Fruit fly (Drosophila melanogaster) whole organism, embryonic: ENCODE results near the gene CG13894.

ENCODE experiments used
- Atf3 ChIP-seq: fragments of 200-800 bp; sonication (Bioruptor generic); optimal IDR thresholded peaks from 3 replicates; lab custom pipeline; 2016; ENCODE audit warnings: missing biosample characterization, missing genetic modification characterization
- Atf6 ChIP-seq: fragments of 200-800 bp; sonication (Bioruptor generic); IDR thresholded peaks from 2 replicates; pipeline ENCODE4 v1.3.6; 2022; ENCODE audit warnings: missing biosample characterization, missing genetic modification characterization
- CG1024 ChIP-seq: fragments of 200-800 bp; sonication (Bioruptor generic); IDR thresholded peaks from 2 replicates; pipeline ENCODE4 v1.3.6; 2022; ENCODE audit warnings: missing biosample characterization, missing genetic modification characterization
- CG10267 ChIP-seq: fragments of 200-800 bp; sonication (Bioruptor generic); optimal IDR thresholded peaks from 2 replicates; lab custom pipeline; 2018; ENCODE audit warnings: missing biosample characterization, mild to moderate bottlenecking, missing genetic modification characterization, moderate library complexity
- CG10431 ChIP-seq: fragments of 200-800 bp; sonication (Bioruptor generic); optimal IDR thresholded peaks from 3 replicates; lab custom pipeline; 2018; ENCODE audit warnings: missing biosample characterization, mild to moderate bottlenecking, missing genetic modification characterization
- CG10543 ChIP-seq: fragments of 200-800 bp; sonication (Bioruptor generic); optimal IDR thresholded peaks from 3 replicates; lab custom pipeline; 2017; ENCODE audit warnings: missing biosample characterization, mild to moderate bottlenecking, missing genetic modification characterization, moderate library complexity
- CG10959 ChIP-seq: fragments of 200-800 bp; sonication (Bioruptor generic); IDR thresholded peaks from 2 replicates; pipeline ENCODE4 v1.3.6; 2022; ENCODE audit warnings: missing biosample characterization, missing genetic modification characterization
- CG11504 ChIP-seq: fragments of 200-800 bp; sonication (Bioruptor generic); optimal IDR thresholded peaks from 3 replicates; lab custom pipeline; 2019; ENCODE audit warnings: missing biosample characterization, mild to moderate bottlenecking, missing genetic modification characterization, moderate library complexity
- CG11696 ChIP-seq: fragments of 200-800 bp; sonication (Bioruptor generic); IDR thresholded peaks from 2 replicates; pipeline ENCODE4 v1.3.6; 2022; ENCODE audit warnings: missing biosample characterization, missing genetic modification characterization
- CG12299 ChIP-seq: fragments of 200-800 bp; sonication (Bioruptor generic); optimal IDR thresholded peaks from 2 replicates; lab custom pipeline; 2018; ENCODE audit warnings: missing biosample characterization, mild to moderate bottlenecking, missing genetic modification characterization
- CG13894 ChIP-seq: fragments of 200-800 bp; sonication (Bioruptor generic); optimal IDR thresholded peaks from 3 replicates; lab custom pipeline; 2018; ENCODE audit warnings: missing biosample characterization, mild to moderate bottlenecking, missing genetic modification characterization, moderate library complexity
- CG16779 ChIP-seq: fragments of 200-800 bp; sonication (Bioruptor generic); IDR thresholded peaks from 2 replicates; pipeline ENCODE4 v1.3.6; 2022; ENCODE audit warnings: missing biosample characterization, missing genetic modification characterization
- CG17829 ChIP-seq: fragments of 200-800 bp; optimal IDR thresholded peaks from 2 replicates; lab custom pipeline; 2019; ENCODE audit warnings: missing biosample characterization, mild to moderate bottlenecking, missing genetic modification characterization, moderate library complexity
- CG18476 ChIP-seq: fragments of 200-800 bp; sonication (Bioruptor generic); optimal IDR thresholded peaks from 2 replicates; lab custom pipeline; 2016; ENCODE audit warnings: missing biosample characterization, mild to moderate bottlenecking, missing genetic modification characterization
- CG2199 ChIP-seq: fragments of 200-800 bp; sonication (Bioruptor generic); IDR thresholded peaks from 3 replicates; pipeline ENCODE4 v1.3.6; 2022; ENCODE audit warnings: missing biosample characterization, missing genetic modification characterization
- CG2678 ChIP-seq: fragments of 200-800 bp; sonication (Bioruptor generic); optimal IDR thresholded peaks from 3 replicates; lab custom pipeline; 2019; ENCODE audit warnings: missing biosample characterization, mild to moderate bottlenecking, missing genetic modification characterization, moderate library complexity
- CG30431 ChIP-seq: fragments of 200-800 bp; sonication (Bioruptor generic); optimal IDR thresholded peaks from 2 replicates; lab custom pipeline; 2017; ENCODE audit warnings: missing biosample characterization, missing genetic modification characterization
- CG32767 ChIP-seq: fragments of 200-800 bp; sonication (Bioruptor generic); IDR thresholded peaks from 2 replicates; pipeline ENCODE4 v1.3.6; 2022; ENCODE audit warnings: missing biosample characterization, missing genetic modification characterization
- CG4617 ChIP-seq: fragments of 200-800 bp; sonication (Bioruptor generic); optimal IDR thresholded peaks from 3 replicates; lab custom pipeline; 2016; ENCODE audit warnings: missing biosample characterization, missing genetic modification characterization, borderline replicate concordance
- CG5953 ChIP-seq: fragments of 200-800 bp; sonication (Bioruptor generic); IDR thresholded peaks from 2 replicates; pipeline ENCODE4 v1.3.6; 2022; ENCODE audit warnings: missing biosample characterization, missing genetic modification characterization
- CG6654 ChIP-seq: fragments of 200-800 bp; sonication (Bioruptor generic); optimal IDR thresholded peaks from 2 replicates; lab custom pipeline; 2017; ENCODE audit warnings: missing biosample characterization, mild to moderate bottlenecking, missing genetic modification characterization
- CG7372 ChIP-seq: fragments of 200-800 bp; sonication (Bioruptor generic); IDR thresholded peaks from 2 replicates; pipeline ENCODE4 v1.3.6; 2022; ENCODE audit warnings: missing biosample characterization, missing genetic modification characterization
- Lhr ChIP-seq: fragments of 200-800 bp; sonication (Bioruptor generic); optimal IDR thresholded peaks from 3 replicates; lab custom pipeline; 2017; ENCODE audit warnings: mild to moderate bottlenecking, missing biosample characterization, missing genetic modification reagents, missing genetic modification characterization
- Neu2 ChIP-seq: fragments of 200-800 bp; sonication (Bioruptor generic); optimal IDR thresholded peaks from 3 replicates; lab custom pipeline; 2016; ENCODE audit warnings: missing biosample characterization, missing genetic modification characterization, borderline replicate concordance
- Poxn ChIP-seq: fragments of 200-800 bp; sonication (Bioruptor generic); IDR thresholded peaks from 2 replicates; pipeline ENCODE4 v1.3.6; 2022; ENCODE audit warnings: missing biosample characterization, missing genetic modification characterization
- Sin3A ChIP-seq: fragments of >200 bp; optimal IDR thresholded peaks from 2 replicates; lab custom pipeline; 2018
- aop ChIP-seq: fragments of 200-800 bp; sonication (Bioruptor generic); IDR thresholded peaks from 2 replicates; pipeline ENCODE4 v1.3.6; 2022; ENCODE audit warnings: missing biosample characterization, missing genetic modification characterization
- da ChIP-seq: fragments of 200-800 bp; sonication (Bioruptor generic); optimal IDR thresholded peaks from 2 replicates; lab custom pipeline; 2016; ENCODE audit warnings: missing biosample characterization, missing genetic modification characterization
- ewg ChIP-seq: fragments of 200-800 bp; sonication (Bioruptor generic); optimal IDR thresholded peaks from 3 replicates; lab custom pipeline; 2017; ENCODE audit warnings: mild to moderate bottlenecking, missing biosample characterization, missing genetic modification reagents, missing genetic modification characterization
- fd3F ChIP-seq: fragments of 200-800 bp; sonication (Bioruptor generic); optimal IDR thresholded peaks from 2 replicates; lab custom pipeline; 2018; ENCODE audit warnings: missing biosample characterization, mild to moderate bottlenecking, missing genetic modification characterization, moderate library complexity
- gfzf ChIP-seq: fragments of 200-800 bp; sonication (Bioruptor generic); optimal IDR thresholded peaks from 2 replicates; lab custom pipeline; 2016; ENCODE audit warnings: missing biosample characterization, mild to moderate bottlenecking, missing genetic modification characterization, moderate library complexity
- hb ChIP-seq: fragments of 200-800 bp; sonication (Bioruptor generic); IDR thresholded peaks from 3 replicates; pipeline ENCODE4 v1.3.6; 2022; ENCODE audit warnings: missing biosample characterization, missing genetic modification characterization; ENCODE audit not compliant: partially characterized antibody
- ind ChIP-seq: fragments of 200-800 bp; sonication (Bioruptor generic); optimal IDR thresholded peaks from 3 replicates; lab custom pipeline; 2016; ENCODE audit warnings: missing biosample characterization, missing genetic modification characterization
- lilli ChIP-seq: fragments of 200-800 bp; sonication (Bioruptor generic); optimal IDR thresholded peaks from 3 replicates; lab custom pipeline; 2016; ENCODE audit warnings: missing biosample characterization, missing genetic modification characterization
- luna ChIP-seq: fragments of 200-800 bp; sonication (Bioruptor generic); optimal IDR thresholded peaks from 2 replicates; lab custom pipeline; 2016; ENCODE audit warnings: missing biosample characterization, missing genetic modification characterization
- mld ChIP-seq: fragments of 200-800 bp; sonication (Bioruptor generic); IDR thresholded peaks from 3 replicates; pipeline ENCODE4 v1.3.6; 2022; ENCODE audit warnings: missing biosample characterization, missing genetic modification characterization; ENCODE audit not compliant: partially characterized antibody
- org-1 ChIP-seq: fragments of 200-800 bp; sonication (Bioruptor generic); optimal IDR thresholded peaks from 2 replicates; lab custom pipeline; 2017; ENCODE audit warnings: missing biosample characterization, missing genetic modification characterization
- sens ChIP-seq: fragments of 200-800 bp; sonication (Bioruptor generic); peaks from one replicate; lab custom pipeline; 2016; ENCODE audit warnings: missing biosample characterization, missing genetic modification characterization
- stc ChIP-seq: fragments of 200-800 bp; sonication (Bioruptor generic); IDR thresholded peaks from 2 replicates; pipeline ENCODE4 v1.3.6; 2022; ENCODE audit warnings: missing biosample characterization, missing genetic modification characterization
- z ChIP-seq: fragments of 200-800 bp; sonication (Bioruptor generic); IDR thresholded peaks from 3 replicates; pipeline ENCODE4 v1.3.6; 2022; ENCODE audit warnings: missing biosample characterization, missing genetic modification characterization
- zen ChIP-seq: fragments of 200-800 bp; sonication (Bioruptor generic); optimal IDR thresholded peaks from 3 replicates; lab custom pipeline; 2018; ENCODE audit warnings: missing biosample characterization, mild to moderate bottlenecking, missing genetic modification characterization, moderate library complexity

Gene CG13894

dm6 chr3L:700160-700917 lies 1.4 kb upstream of the CG13894 start (continued):
- TF ChIP-seq lilli (peak; percentile 66), Sin3A (lab: Kevin White, UChicago) (no peak), ewg (GFP tag; lab: Kevin White, UChicago) (no peak), CG2678 (peak; percentile 84), ind (GFP tag; lab: Kevin White, UChicago) (peak; percentile 21), z (GFP tag; lab: Robert Waterston, UW) (no peak), Lhr (GFP tag; lab: Kevin White, UChicago) (peak; percentile 5), org-1 (GFP tag; lab: Kevin White, UChicago) (peak; percentile 47), sens (GFP tag; lab: Kevin White, UChicago) (peak; percentile 91), CG4617 (GFP tag; lab: Kevin White, UChicago) (no peak), CG7372 (no peak), CG11504 (tag; lab: Kevin White, UChicago) (peak; percentile 73), CG16779 (GFP tag; lab: Robert Waterston, UW) (no peak), CG10543 (GFP tag; lab: Kevin White, UChicago) (no peak), CG13894 (tag; lab: Kevin White, UChicago) (peak; percentile 100), CG11696 (no peak), mld (no peak), zen (tag; lab: Kevin White, UChicago) (peak; percentile 26), fd3F (GFP tag; lab: Kevin White, UChicago) (peak; percentile 34), CG30431 (GFP tag; lab: Kevin White, UChicago) (no peak), CG10431 (GFP tag; lab: Kevin White, UChicago) (no peak), Atf3 (GFP tag; lab: Kevin White, UChicago) (no peak), CG32767 (GFP tag; lab: Robert Waterston, UW) (no peak), CG10959 (no peak), Atf6 (GFP tag; lab: Robert Waterston, UW) (peak; percentile 57; the same call in 1 of the 2 replicates), gfzf (GFP tag; lab: Kevin White, UChicago) (no peak), CG6654 (GFP tag; lab: Kevin White, UChicago) (no peak), luna (GFP tag; lab: Kevin White, UChicago) (no peak), CG12299 (peak; percentile 72), CG17829 (peak; percentile 44), CG2199 (GFP tag; lab: Robert Waterston, UW) (no peak), aop (GFP tag; lab: Robert Waterston, UW) (no peak), hb (GFP tag; lab: Robert Waterston, UW) (no peak), CG5953 (GFP tag; lab: Robert Waterston, UW) (no peak), CG18476 (GFP tag; lab: Kevin White, UChicago) (peak; percentile 27), stc (GFP tag; lab: Robert Waterston, UW) (peak; percentile 48; the same call in 1 of the 2 replicates), da (GFP tag; lab: Kevin White, UChicago) (no peak), Poxn (GFP tag; lab: Robert Waterston, UW) (no peak), Neu2 (GFP tag; lab: Kevin White, UChicago) (no peak), CG1024 (GFP tag; lab: Robert Waterston, UW) (no peak), CG10267 (tag; lab: Kevin White, UChicago) (peak; percentile 44)
